Worm (Caenorhabditis elegans) whole organism, L3 larva: ENCODE results near the gene srw-38.

ENCODE experiments used
- ZK546.5 ChIP-seq: sonication (generic microtip); optimal IDR thresholded peaks from 2 replicates; lab custom pipeline; 2017; ENCODE audit warnings: missing biosample characterization, missing genetic modification characterization
- aly-2 ChIP-seq: fragments of 150-350 bp; optimal IDR thresholded peaks from 2 replicates; lab custom pipeline; 2014; ENCODE audit warnings: missing biosample characterization, missing genetic modification characterization
- ceh-16 ChIP-seq: sonication (generic microtip); optimal IDR thresholded peaks from 2 replicates; lab custom pipeline; 2017; ENCODE audit warnings: missing biosample characterization, missing genetic modification characterization
- ceh-9 ChIP-seq: sonication (generic microtip); optimal IDR thresholded peaks from 2 replicates; lab custom pipeline; 2018; ENCODE audit warnings: missing biosample characterization, missing genetic modification characterization
- daf-12 ChIP-seq: fragments of 150-350 bp; optimal IDR thresholded peaks from 2 replicates; lab custom pipeline; 2014; ENCODE audit warnings: missing biosample characterization, missing genetic modification reagents, missing genetic modification characterization
- egl-27 ChIP-seq: sonication (generic microtip); optimal IDR thresholded peaks from 4 replicates; lab custom pipeline; 2017; ENCODE audit warnings: missing biosample characterization, missing genetic modification reagents, missing genetic modification characterization
- egl-5 ChIP-seq: fragments of 150-350 bp; optimal IDR thresholded peaks from 2 replicates; lab custom pipeline; 2017; ENCODE audit warnings: missing biosample characterization, missing genetic modification reagents, missing genetic modification characterization, inconsistent platforms
- elt-1 ChIP-seq: fragments of 150-350 bp; optimal IDR thresholded peaks from 2 replicates; lab custom pipeline; 2014; ENCODE audit warnings: missing biosample characterization, missing genetic modification characterization
- elt-2 ChIP-seq: sonication (generic microtip); optimal IDR thresholded peaks from 2 replicates; lab custom pipeline; 2016; ENCODE audit warnings: missing genetic modification reagents, mild to moderate bottlenecking, missing genetic modification characterization, missing compliant biosample characterization
- eor-1 ChIP-seq, 2 experiments: fragments of 150-350 bp; optimal IDR thresholded peaks; 2 replicates each; lab custom pipeline; 2014 to 2018; ENCODE audit warnings: missing biosample characterization in 2 of 2, missing genetic modification characterization in 2 of 2
- fkh-10 ChIP-seq: sonication (generic microtip); optimal IDR thresholded peaks from 2 replicates; lab custom pipeline; 2017; ENCODE audit warnings: missing biosample characterization, missing genetic modification reagents, missing genetic modification characterization
- fos-1 ChIP-seq: fragments of 150-350 bp; optimal IDR thresholded peaks from 2 replicates; lab custom pipeline; 2014; ENCODE audit warnings: missing biosample characterization, missing genetic modification characterization
- hmg-11 ChIP-seq: sonication (generic microtip); optimal IDR thresholded peaks from 2 replicates; lab custom pipeline; 2016; ENCODE audit warnings: missing genetic modification characterization, missing compliant biosample characterization
- jun-1 ChIP-seq: fragments of 150-350 bp; optimal IDR thresholded peaks from 2 replicates; lab custom pipeline; 2014; ENCODE audit warnings: missing biosample characterization, missing genetic modification reagents, missing genetic modification characterization
- lin-15B ChIP-seq: fragments of 150-350 bp; optimal IDR thresholded peaks from 2 replicates; lab custom pipeline; 2014; ENCODE audit warnings: missing biosample characterization, missing genetic modification characterization
- lsy-12 ChIP-seq: sonication (generic microtip); optimal IDR thresholded peaks from 2 replicates; lab custom pipeline; 2016; ENCODE audit warnings: mild to moderate bottlenecking, missing genetic modification characterization, missing compliant biosample characterization
- mdl-1 ChIP-seq: fragments of 150-350 bp; optimal IDR thresholded peaks from 2 replicates; lab custom pipeline; 2014; ENCODE audit warnings: missing biosample characterization, missing genetic modification characterization
- mml-1 ChIP-seq: fragments of 150-350 bp; sonication (generic microtip); optimal IDR thresholded peaks from 3 replicates; lab custom pipeline; 2014; ENCODE audit warnings: missing biosample characterization, missing genetic modification characterization
- nfya-1 ChIP-seq: sonication (generic microtip); optimal IDR thresholded peaks from 2 replicates; lab custom pipeline; 2017; ENCODE audit warnings: missing genetic modification characterization, mild to moderate bottlenecking, missing compliant biosample characterization, antibody characterized with exemption, moderate library complexity; ENCODE audit not compliant: insufficient read depth
- nhr-11 ChIP-seq: fragments of 150-350 bp; optimal IDR thresholded peaks from 2 replicates; lab custom pipeline; 2014; ENCODE audit warnings: missing biosample characterization, missing genetic modification characterization
- nhr-237 ChIP-seq: fragments of 150-350 bp; optimal IDR thresholded peaks from 2 replicates; lab custom pipeline; 2014; ENCODE audit warnings: missing biosample characterization, missing genetic modification characterization
- nhr-25 ChIP-seq: sonication (generic microtip); optimal IDR thresholded peaks from 2 replicates; lab custom pipeline; 2017; ENCODE audit warnings: missing biosample characterization, missing genetic modification characterization
- nhr-28 ChIP-seq: fragments of 150-350 bp; optimal IDR thresholded peaks from 2 replicates; lab custom pipeline; 2014; ENCODE audit warnings: missing biosample characterization, missing genetic modification characterization
- nhr-43 ChIP-seq: sonication (generic microtip); optimal IDR thresholded peaks from 2 replicates; lab custom pipeline; 2016; ENCODE audit warnings: mild to moderate bottlenecking, missing genetic modification characterization, missing compliant biosample characterization; ENCODE audit not compliant: poor library complexity, severe bottlenecking
- nhr-76 ChIP-seq: fragments of 150-350 bp; sonication (generic microtip); optimal IDR thresholded peaks from 5 replicates; lab custom pipeline; 2014; ENCODE audit warnings: missing biosample characterization, missing genetic modification characterization
- nhr-77 ChIP-seq: fragments of 150-350 bp; optimal IDR thresholded peaks from 2 replicates; lab custom pipeline; 2014; ENCODE audit warnings: missing biosample characterization, missing genetic modification characterization
- pha-4 ChIP-seq: fragments of 150-350 bp; optimal IDR thresholded peaks from 2 replicates; lab custom pipeline; 2014; ENCODE audit warnings: missing biosample characterization, missing genetic modification reagents, missing genetic modification characterization
- pqm-1 ChIP-seq: fragments of 150-350 bp; optimal IDR thresholded peaks from 2 replicates; lab custom pipeline; 2017; ENCODE audit warnings: missing biosample characterization, missing genetic modification characterization, inconsistent platforms
- sea-2 ChIP-seq: fragments of 150-350 bp; sonication (generic microtip); optimal IDR thresholded peaks from 4 replicates; lab custom pipeline; 2014; ENCODE audit warnings: missing biosample characterization, missing genetic modification reagents, missing genetic modification characterization
- snpc-4 ChIP-seq: fragments of 150-350 bp; optimal IDR thresholded peaks from 2 replicates; lab custom pipeline; 2014; ENCODE audit warnings: missing biosample characterization, missing genetic modification characterization
- unc-39 ChIP-seq: sonication (generic microtip); optimal IDR thresholded peaks from 4 replicates; lab custom pipeline; 2017; ENCODE audit warnings: missing biosample characterization, missing genetic modification characterization
- unc-62 ChIP-seq: fragments of 150-350 bp; sonication (generic microtip); optimal IDR thresholded peaks from 4 replicates; lab custom pipeline; 2014; ENCODE audit warnings: missing biosample characterization, missing genetic modification reagents, missing genetic modification characterization
- zag-1 ChIP-seq: fragments of 150-350 bp; optimal IDR thresholded peaks from 2 replicates; lab custom pipeline; 2014; ENCODE audit warnings: missing biosample characterization, missing genetic modification characterization
- ztf-11 ChIP-seq: fragments of 150-350 bp; optimal IDR thresholded peaks from 2 replicates; lab custom pipeline; 2014; ENCODE audit warnings: missing biosample characterization, missing genetic modification characterization
- ztf-4 ChIP-seq: fragments of 150-350 bp; optimal IDR thresholded peaks from 2 replicates; lab custom pipeline; 2014; ENCODE audit warnings: missing biosample characterization, missing genetic modification characterization

The srw-38 gene

ce11 chrV:19836142-19836541 is at the start of gene srw-38:
TSS of gene srw-38 (plus strand) at chrV:19836442.
- TF ChIP-seq eor-1 (tag; optimal IDR thresholded peaks at IDR 0.05; lab: Kevin White, UChicago) (no peak), ZK546.5 (tag; lab: Kevin White, UChicago) (no peak), mdl-1 (tag; lab: Kevin White, UChicago) (no peak), egl-27 (tag; lab: Kevin White, UChicago) (no peak), nhr-77 (tag; lab: Kevin White, UChicago) (no peak), aly-2 (tag; lab: Kevin White, UChicago) (no peak), sea-2 (GFP tag; lab: Kevin White, UChicago) (no peak), lin-15B (tag; lab: Kevin White, UChicago) (no peak), elt-1 (tag; lab: Kevin White, UChicago) (no peak), nhr-25 (tag; lab: Kevin White, UChicago) (no peak), jun-1 (tag; lab: Kevin White, UChicago) (no peak), zag-1 (tag; lab: Kevin White, UChicago) (no peak), snpc-4 (no peak), ztf-4 (tag; lab: Kevin White, UChicago) (no peak)

ce11 chrV:19788360-19788759 is 47.9 kb upstream of the srw-38 start, which contains the start of gene clec-258:
TSS of gene clec-258 (plus strand) at chrV:19788440.
- TF ChIP-seq lsy-12 (tag; lab: Kevin White, UChicago) (no peak), nhr-11 (no peak), elt-2 (peak; percentile 50), ztf-4 (tag; lab: Kevin White, UChicago) (no peak), unc-62 (GFP tag; lab: Kevin White, UChicago) (no peak), sea-2 (GFP tag; lab: Kevin White, UChicago) (no peak), unc-39 (no peak), fkh-10 (GFP tag; lab: Kevin White, UChicago) (no peak), nhr-76 (tag; lab: Kevin White, UChicago) (no peak), zag-1 (tag; lab: Kevin White, UChicago) (no peak), pha-4 (tag; lab: Kevin White, UChicago) (no peak), pqm-1 (tag; lab: Kevin White, UChicago) (peak; percentile 51), fos-1 (no peak), nfya-1 (tag; lab: Kevin White, UChicago) (no peak), nhr-237 (no peak), ceh-9 (tag; lab: Kevin White, UChicago) (no peak), mml-1 (tag; lab: Kevin White, UChicago) (no peak)

- TF ChIP-seq hmg-11 (tag; lab: Kevin White, UChicago) (no peak), ceh-16 (tag; lab: Kevin White, UChicago) (no peak), nhr-43 (tag; lab: Kevin White, UChicago) (no peak), nhr-28 (tag; lab: Kevin White, UChicago) (no peak), aly-2 (tag; lab: Kevin White, UChicago) (no peak), daf-12 (tag; lab: Kevin White, UChicago) (no peak), mdl-1 (tag; lab: Kevin White, UChicago) (no peak), ceh-9 (tag; lab: Kevin White, UChicago) (no peak), ztf-11 (no peak), pha-4 (tag; lab: Kevin White, UChicago) (no peak), egl-5 (no peak), ztf-4 (tag; lab: Kevin White, UChicago) (no peak), snpc-4 (no peak), nhr-237 (no peak), mml-1 (tag; lab: Kevin White, UChicago) (no peak), zag-1 (tag; lab: Kevin White, UChicago) (no peak), eor-1 (tag; optimal IDR thresholded peaks at IDR 0.05; lab: Kevin White, UChicago) (no peak), nhr-77 (tag; lab: Kevin White, UChicago) (no peak), lin-15B (tag; lab: Kevin White, UChicago) (no peak)
Observed at ce11 chrV:19790248-19790647, 46.0 kb upstream of the srw-38 start.

- TF ChIP-seq nfya-1 (tag; lab: Kevin White, UChicago) (no peak), snpc-4 (no peak)
Observed at ce11 chrV:19794931-19795330, 41.3 kb upstream of the srw-38 start, which contains the start of gene M162.7. TSS of gene M162.7 (minus strand) at chrV:19795031.
